Fruit fly (Drosophila melanogaster): ENCODE data around the gene CG43783.

CG43783 gene

dm6 chr3L:8978678-8979413 lies 24.8 kb upstream of the CG43783 start (continued):
- peak; percentile 32; the same call in 1 of the 2 replicates for TF ChIP-seq HLH3B (GFP tag; IDR thresholded peaks at IDR 0.05)
- TF ChIP-seq h (optimal IDR thresholded peaks at IDR 0.05) = no peak
- TF ChIP-seq insv (GFP tag; optimal IDR thresholded peaks at IDR 0.05) = no peak
- no peak for TF ChIP-seq Dp (GFP tag; optimal IDR thresholded peaks at IDR 0.05)
- TF ChIP-seq CG8281 (tag; optimal IDR thresholded peaks at IDR 0.05) = no peak
- no peak for TF ChIP-seq CG9609 (GFP tag; optimal IDR thresholded peaks at IDR 0.05)
- 0 out of 3 replicates have a peak, but pooled peaks have one; percentile 39 for TF ChIP-seq gce (GFP tag; IDR thresholded peaks at IDR 0.05)
- TF ChIP-seq CG31388 (GFP tag; optimal IDR thresholded peaks at IDR 0.05) = no peak
- no peak for TF ChIP-seq ato (GFP tag; IDR thresholded peaks at IDR 0.05; ENCODE audit: partially characterized antibody)
- peak; percentile 71 for TF ChIP-seq Dll (GFP tag; IDR thresholded peaks at IDR 0.05; ENCODE audit: partially characterized antibody)
- peak in 1 of 2 experiments; percentile 70 for TF ChIP-seq Pdp1 (GFP tag; optimal IDR thresholded peaks at IDR 0.05)
- TF ChIP-seq CG4282 (GFP tag; optimal IDR thresholded peaks at IDR 0.05) = no peak
- peak; percentile 72 for TF ChIP-seq Elba2 (GFP tag; optimal IDR thresholded peaks at IDR 0.05)
- no peak for TF ChIP-seq Stat92E (GFP tag; optimal IDR thresholded peaks at IDR 0.05)
- TF ChIP-seq CG15479 (GFP tag; optimal IDR thresholded peaks at IDR 0.05) = peak; percentile 85
- no peak for TF ChIP-seq Gsc (GFP tag; IDR thresholded peaks at IDR 0.05)
- TF ChIP-seq CG1529 (GFP tag; optimal IDR thresholded peaks at IDR 0.05) = peak; percentile 12
- TF ChIP-seq Sin3A (optimal IDR thresholded peaks at IDR 0.05) = no peak
- TF ChIP-seq CG11398 (GFP tag; optimal IDR thresholded peaks at IDR 0.05) = no peak
- TF ChIP-seq gsb-n (tag; optimal IDR thresholded peaks at IDR 0.05) = no peak
- no peak for TF ChIP-seq p53 (GFP tag; optimal IDR thresholded peaks at IDR 0.05)
- TF ChIP-seq CG12155 (GFP tag; optimal IDR thresholded peaks at IDR 0.05) = no peak
- no peak for TF ChIP-seq CG17568 (GFP tag; optimal IDR thresholded peaks at IDR 0.05)
- TF ChIP-seq pb (GFP tag; optimal IDR thresholded peaks at IDR 0.05) = no peak
- no peak for TF ChIP-seq disco-r (GFP tag; optimal IDR thresholded peaks at IDR 0.05)
- peak; percentile 21; the same call in 1 of the 2 replicates for TF ChIP-seq sob (GFP tag; IDR thresholded peaks at IDR 0.05)
- no peak for TF ChIP-seq CG4424 (GFP tag; optimal IDR thresholded peaks at IDR 0.05)
- no peak for TF ChIP-seq scrt (GFP tag; optimal IDR thresholded peaks at IDR 0.05)
- TF ChIP-seq exex (tag; optimal IDR thresholded peaks at IDR 0.05) = no peak
- TF ChIP-seq CG33557 (GFP tag; optimal IDR thresholded peaks at IDR 0.05) = no peak
- no peak for TF ChIP-seq Vsx1 (GFP tag; optimal IDR thresholded peaks at IDR 0.05)
- peak; percentile 48 for TF ChIP-seq CG6689 (GFP tag; IDR thresholded peaks at IDR 0.05)
- no peak for TF ChIP-seq Dad (GFP tag; optimal IDR thresholded peaks at IDR 0.05)
- no peak for TF ChIP-seq br (optimal IDR thresholded peaks at IDR 0.05)
- no peak for TF ChIP-seq CG7786 (GFP tag; optimal IDR thresholded peaks at IDR 0.05)
- TF ChIP-seq CG13123 (GFP tag; optimal IDR thresholded peaks at IDR 0.05) = no peak
- TF ChIP-seq Sry-β (GFP tag; optimal IDR thresholded peaks at IDR 0.05) = no peak
- no peak for TF ChIP-seq Mrtf (GFP tag; IDR thresholded peaks at IDR 0.05)
- TF ChIP-seq CG13775 (GFP tag; optimal IDR thresholded peaks at IDR 0.05) = no peak
- no peak for TF ChIP-seq CG7928 (GFP tag; optimal IDR thresholded peaks at IDR 0.05)
- TF ChIP-seq so (GFP tag; IDR thresholded peaks at IDR 0.05) = no peak
- no peak for TF ChIP-seq en (GFP tag; optimal IDR thresholded peaks at IDR 0.05)
- no peak for TF ChIP-seq Dref (GFP tag; IDR thresholded peaks at IDR 0.05)
- peak in 1 of 2 experiments; percentile 47 for TF ChIP-seq bsh (GFP tag; optimal IDR thresholded peaks at IDR 0.05)
- no peak for TF ChIP-seq CG10462 (GFP tag; optimal IDR thresholded peaks at IDR 0.05)
- 0 out of 2 replicates have a peak, but pooled peaks have one; percentile 21 for TF ChIP-seq CG11696 (GFP tag; IDR thresholded peaks at IDR 0.05)
- TF ChIP-seq CG10565 (GFP tag; optimal IDR thresholded peaks at IDR 0.05) = no peak
- no peak for TF ChIP-seq CG17802 (tag; optimal IDR thresholded peaks at IDR 0.05)
- TF ChIP-seq CG12391 (tag; optimal IDR thresholded peaks at IDR 0.05) = peak; percentile 9
- TF ChIP-seq pros (GFP tag; optimal IDR thresholded peaks at IDR 0.05) = no peak
- no peak for TF ChIP-seq emc (GFP tag; optimal IDR thresholded peaks at IDR 0.05)

Data from whole organism, embryonic.